Fruit fly (Drosophila melanogaster) whole organism, embryonic: Measurements from ENCODE around the gene CG10116.

ENCODE experiments used
- Blimp-1 ChIP-seq: fragments of 200-800 bp; sonication (Bioruptor generic); optimal IDR thresholded peaks from 3 replicates; lab custom pipeline; 2018; ENCODE audit warnings: missing biosample characterization, missing genetic modification characterization, mild to moderate bottlenecking, moderate library complexity, missing genetic modification reagents
- CG1024 ChIP-seq: fragments of 200-800 bp; sonication (Bioruptor generic); IDR thresholded peaks from 2 replicates; pipeline ENCODE4 v1.3.6; 2022; ENCODE audit warnings: missing biosample characterization, missing genetic modification characterization
- CG10462 ChIP-seq: fragments of 200-800 bp; sonication (Bioruptor generic); optimal IDR thresholded peaks from 2 replicates; lab custom pipeline; 2016; ENCODE audit warnings: missing biosample characterization, missing genetic modification characterization
- CG10543 ChIP-seq: fragments of 200-800 bp; sonication (Bioruptor generic); optimal IDR thresholded peaks from 3 replicates; lab custom pipeline; 2017; ENCODE audit warnings: missing biosample characterization, mild to moderate bottlenecking, missing genetic modification characterization, moderate library complexity
- CG13296 ChIP-seq: fragments of 200-800 bp; sonication (Bioruptor generic); optimal IDR thresholded peaks from 3 replicates; lab custom pipeline; 2018; ENCODE audit warnings: missing biosample characterization, mild to moderate bottlenecking, missing genetic modification characterization
- CG17328 ChIP-seq: fragments of 200-800 bp; sonication (Bioruptor generic); IDR thresholded peaks from 2 replicates; pipeline ENCODE4 v1.3.6; 2022; ENCODE audit warnings: missing biosample characterization, missing genetic modification characterization
- CG17385 ChIP-seq: fragments of 200-800 bp; sonication (Bioruptor generic); optimal IDR thresholded peaks from 3 replicates; lab custom pipeline; 2018; ENCODE audit warnings: missing biosample characterization, mild to moderate bottlenecking, missing genetic modification characterization
- CG17829 ChIP-seq: fragments of 200-800 bp; optimal IDR thresholded peaks from 2 replicates; lab custom pipeline; 2019; ENCODE audit warnings: missing biosample characterization, mild to moderate bottlenecking, missing genetic modification characterization, moderate library complexity
- CG1792 ChIP-seq: fragments of 200-800 bp; sonication (Bioruptor generic); optimal IDR thresholded peaks from 2 replicates; lab custom pipeline; 2016; ENCODE audit warnings: missing biosample characterization, missing genetic modification characterization
- CG2120 ChIP-seq: fragments of 200-800 bp; sonication (Bioruptor generic); optimal IDR thresholded peaks from 3 replicates; lab custom pipeline; 2016; ENCODE audit warnings: missing biosample characterization, missing genetic modification characterization
- CG30431 ChIP-seq: fragments of 200-800 bp; sonication (Bioruptor generic); optimal IDR thresholded peaks from 2 replicates; lab custom pipeline; 2017; ENCODE audit warnings: missing biosample characterization, missing genetic modification characterization
- CG4617 ChIP-seq: fragments of 200-800 bp; sonication (Bioruptor generic); optimal IDR thresholded peaks from 3 replicates; lab custom pipeline; 2016; ENCODE audit warnings: missing biosample characterization, missing genetic modification characterization, borderline replicate concordance
- CG6765 ChIP-seq: fragments of 200-800 bp; sonication (Bioruptor generic); optimal IDR thresholded peaks from 3 replicates; lab custom pipeline; 2017; ENCODE audit warnings: missing biosample characterization, mild to moderate bottlenecking, missing genetic modification characterization
- CG7786 ChIP-seq: fragments of 200-800 bp; sonication (Bioruptor generic); optimal IDR thresholded peaks from 2 replicates; lab custom pipeline; 2016; ENCODE audit warnings: missing biosample characterization, missing genetic modification characterization
- CG7963 ChIP-seq: fragments of 200-800 bp; sonication (Bioruptor generic); IDR thresholded peaks from 3 replicates; pipeline ENCODE4 v1.3.6; 2022; ENCODE audit warnings: missing biosample characterization, missing genetic modification characterization; ENCODE audit not compliant: partially characterized antibody
- CG8290 ChIP-seq, 3 experiments: fragments of 200-800 bp; sonication (Bioruptor generic); optimal IDR thresholded peaks; 2 replicates each; lab custom pipeline; 2016 to 2019; ENCODE audit warnings: missing biosample characterization in 3 of 3, missing genetic modification characterization in 3 of 3, mild to moderate bottlenecking in 2 of 3, moderate library complexity in 1 of 3
- CHES-1-like ChIP-seq: fragments of 200-800 bp; sonication (Bioruptor generic); optimal IDR thresholded peaks from 2 replicates; lab custom pipeline; 2016; ENCODE audit warnings: missing biosample characterization, missing genetic modification characterization
- Camta ChIP-seq: fragments of 200-800 bp; sonication (Bioruptor generic); optimal IDR thresholded peaks from 2 replicates; lab custom pipeline; 2016; ENCODE audit warnings: missing biosample characterization, missing genetic modification characterization
- D19A ChIP-seq: fragments of 200-800 bp; optimal IDR thresholded peaks from 3 replicates; lab custom pipeline; 2019; ENCODE audit warnings: missing biosample characterization, mild to moderate bottlenecking, missing genetic modification characterization, moderate library complexity
- Dbx ChIP-seq: fragments of 200-800 bp; sonication (Bioruptor generic); IDR thresholded peaks from 3 replicates; pipeline ENCODE4 v1.3.6; 2022; ENCODE audit warnings: missing biosample characterization, missing genetic modification characterization
- Ets65A ChIP-seq: fragments of 200-800 bp; sonication (Bioruptor generic); peaks from one replicate; lab custom pipeline; 2016; ENCODE audit warnings: missing biosample characterization, missing genetic modification characterization
- Ets97D ChIP-seq: fragments of 200-800 bp; sonication (Bioruptor generic); optimal IDR thresholded peaks from 3 replicates; lab custom pipeline; 2016; ENCODE audit warnings: missing biosample characterization, missing genetic modification characterization
- HmgZ ChIP-seq: fragments of 200-800 bp; sonication (Bioruptor generic); optimal IDR thresholded peaks from 2 replicates; lab custom pipeline; 2018; ENCODE audit warnings: missing biosample characterization, mild to moderate bottlenecking, missing genetic modification characterization
- Jarid2 ChIP-seq: fragments of 200-800 bp; sonication (Bioruptor generic); optimal IDR thresholded peaks from 3 replicates; lab custom pipeline; 2017; ENCODE audit warnings: mild to moderate bottlenecking, missing biosample characterization, missing genetic modification reagents, missing genetic modification characterization
- NC2β ChIP-seq: fragments of 200-800 bp; sonication (Bioruptor generic); optimal IDR thresholded peaks from 2 replicates; lab custom pipeline; 2016; ENCODE audit warnings: missing biosample characterization, missing genetic modification characterization
- Rx ChIP-seq: fragments of 200-800 bp; sonication (Bioruptor generic); IDR thresholded peaks from 2 replicates; pipeline ENCODE4 v1.3.6; 2022; ENCODE audit warnings: missing biosample characterization, missing genetic modification characterization
- ap ChIP-seq: fragments of 200-800 bp; sonication (Bioruptor generic); IDR thresholded peaks from 2 replicates; pipeline ENCODE4 v1.3.6; 2022; ENCODE audit warnings: missing biosample characterization, missing genetic modification characterization
- bbx ChIP-seq: fragments of 200-800 bp; sonication (Bioruptor generic); IDR thresholded peaks from 2 replicates; pipeline ENCODE4 v1.3.6; 2022; ENCODE audit warnings: missing biosample characterization, missing genetic modification characterization; ENCODE audit not compliant: partially characterized antibody
- bcd ChIP-seq: fragments of 200-800 bp; sonication (Bioruptor generic); optimal IDR thresholded peaks from 2 replicates; lab custom pipeline; 2017; ENCODE audit warnings: missing biosample characterization, mild to moderate bottlenecking, missing genetic modification characterization
- bigmax ChIP-seq: fragments of 200-800 bp; sonication (Bioruptor generic); optimal IDR thresholded peaks from 2 replicates; lab custom pipeline; 2018; ENCODE audit warnings: missing biosample characterization, mild to moderate bottlenecking, missing genetic modification characterization
- bsh ChIP-seq, 2 experiments: fragments of 200-800 bp; sonication (Bioruptor generic); optimal IDR thresholded peaks; 2 replicates each; lab custom pipeline; 2017 to 2018; ENCODE audit warnings: mild to moderate bottlenecking in 2 of 2, missing biosample characterization in 2 of 2, missing genetic modification characterization in 2 of 2, moderate library complexity in 1 of 2
- cg ChIP-seq: fragments of 200-800 bp; sonication (Bioruptor generic); optimal IDR thresholded peaks from 3 replicates; lab custom pipeline; 2019; ENCODE audit warnings: missing biosample characterization, mild to moderate bottlenecking, missing genetic modification characterization, moderate library complexity
- chm ChIP-seq: fragments of 200-800 bp; sonication (Bioruptor generic); IDR thresholded peaks from 2 replicates; pipeline ENCODE4 v1.3.6; 2022; ENCODE audit warnings: missing biosample characterization, missing genetic modification characterization
- gce ChIP-seq: fragments of 200-800 bp; sonication (Bioruptor generic); IDR thresholded peaks from 3 replicates; pipeline ENCODE4 v1.3.6; 2022; ENCODE audit warnings: missing biosample characterization, missing genetic modification characterization
- gsb ChIP-seq: fragments of 200-800 bp; sonication (Bioruptor generic); IDR thresholded peaks from 2 replicates; pipeline ENCODE4 v1.3.6; 2022; ENCODE audit warnings: missing biosample characterization, missing genetic modification characterization
- hbn ChIP-seq: fragments of 200-800 bp; sonication (Bioruptor generic); IDR thresholded peaks from 2 replicates; pipeline ENCODE4 v1.3.6; 2022; ENCODE audit warnings: missing biosample characterization, missing genetic modification characterization; ENCODE audit not compliant: partially characterized antibody
- lov ChIP-seq, 2 experiments: fragments of 200-800 bp in 1 of 2; fragments of >200 bp in 1 of 2; sonication (Bioruptor generic) in 1 of 2; IDR thresholded peaks in 1 of 2; optimal IDR thresholded peaks in 1 of 2; 2 replicates in 1 of 2; 3 replicates in 1 of 2; pipeline versions ENCODE4 v1.3.6 to Lab custom; 2017 to 2022; ENCODE audit warnings: missing biosample characterization in 1 of 2, missing genetic modification characterization in 1 of 2
- nerfin-2 ChIP-seq: fragments of 200-800 bp; sonication (Bioruptor generic); IDR thresholded peaks from 2 replicates; pipeline ENCODE4 v1.3.6; 2022; ENCODE audit warnings: missing biosample characterization, missing genetic modification characterization; ENCODE audit not compliant: partially characterized antibody
- nom ChIP-seq: fragments of 200-800 bp; sonication (Bioruptor generic); optimal IDR thresholded peaks from 2 replicates; lab custom pipeline; 2017; ENCODE audit warnings: missing biosample characterization, missing genetic modification characterization, mild to moderate bottlenecking, moderate library complexity, missing genetic modification reagents
- sens ChIP-seq: fragments of 200-800 bp; sonication (Bioruptor generic); peaks from one replicate; lab custom pipeline; 2016; ENCODE audit warnings: missing biosample characterization, missing genetic modification characterization
- sim ChIP-seq: fragments of 200-800 bp; sonication (Bioruptor generic); IDR thresholded peaks from 2 replicates; pipeline ENCODE4 v1.3.6; 2022; ENCODE audit warnings: missing biosample characterization, missing genetic modification characterization
- so ChIP-seq: fragments of 200-800 bp; sonication (Bioruptor generic); IDR thresholded peaks from 3 replicates; pipeline ENCODE4 v1.3.6; 2022; ENCODE audit warnings: missing biosample characterization, missing genetic modification characterization
- sug ChIP-seq: fragments of 200-800 bp; optimal IDR thresholded peaks from 2 replicates; lab custom pipeline; 2019; ENCODE audit warnings: missing biosample characterization, mild to moderate bottlenecking, missing genetic modification characterization, moderate library complexity
- trem ChIP-seq: fragments of 200-800 bp; optimal IDR thresholded peaks from 3 replicates; lab custom pipeline; 2019; ENCODE audit warnings: missing biosample characterization, mild to moderate bottlenecking, missing genetic modification characterization, moderate library complexity
- unc-4 ChIP-seq: fragments of 200-800 bp; sonication (Bioruptor generic); IDR thresholded peaks from 2 replicates; pipeline ENCODE4 v1.3.6; 2022; ENCODE audit warnings: missing biosample characterization, missing genetic modification characterization; ENCODE audit not compliant: partially characterized antibody
- unpg ChIP-seq: fragments of 200-800 bp; sonication (Bioruptor generic); optimal IDR thresholded peaks from 3 replicates; lab custom pipeline; 2018; ENCODE audit warnings: missing biosample characterization, mild to moderate bottlenecking, missing genetic modification characterization, moderate library complexity
- vvl ChIP-seq: fragments of 200-800 bp; sonication (Bioruptor generic); IDR thresholded peaks from 2 replicates; pipeline ENCODE4 v1.3.6; 2022; ENCODE audit warnings: missing biosample characterization, missing genetic modification characterization

CG10116 gene

dm6 chr3L:13495065-13495464 lies 38.0 kb upstream of the CG10116 start (continued):
- TF ChIP-seq Jarid2 (GFP tag; lab: Kevin White, UChicago), result no peak
- TF ChIP-seq CG30431 (GFP tag; lab: Kevin White, UChicago), result no peak
- TF ChIP-seq gce (GFP tag; lab: Robert Waterston, UW), result no peak
- no peak for TF ChIP-seq trem
- no peak for TF ChIP-seq Camta (GFP tag; lab: Kevin White, UChicago)
- peak; percentile 96 for TF ChIP-seq nom (GFP tag; lab: Kevin White, UChicago)

- TF ChIP-seq unc-4 (GFP tag; lab: Robert Waterston, UW) (0 out of 2 replicates have a peak, but pooled peaks have one; percentile 24), ap (GFP tag; lab: Robert Waterston, UW) (no peak), bigmax (GFP tag; lab: Kevin White, UChicago) (no peak), lov (optimal IDR thresholded peaks at IDR 0.05; lab: Kevin White, UChicago) (no peak), lov (GFP tag; IDR thresholded peaks at IDR 0.05; lab: Robert Waterston, UW) (no peak), hbn (GFP tag; lab: Robert Waterston, UW) (no peak), CG17328 (peak; percentile 20; the same call in 1 of the 2 replicates), Dbx (GFP tag; lab: Robert Waterston, UW) (no peak), CG30431 (GFP tag; lab: Kevin White, UChicago) (no peak), CG17829 (tag; lab: Kevin White, UChicago) (no peak), CG17385 (GFP tag; lab: Kevin White, UChicago) (no peak), CG10462 (GFP tag; lab: Kevin White, UChicago) (no peak), CG1024 (GFP tag; lab: Robert Waterston, UW) (peak; percentile 10; the same call in 1 of the 2 replicates), CG7786 (GFP tag; lab: Kevin White, UChicago) (no peak), sug (tag; lab: Kevin White, UChicago) (peak; percentile 17), CG7963 (GFP tag; lab: Robert Waterston, UW) (no peak), NC2β (no peak), CG1792 (GFP tag; lab: Kevin White, UChicago) (no peak), Ets97D (GFP tag; lab: Kevin White, UChicago) (no peak), sens (GFP tag; lab: Kevin White, UChicago) (peak; percentile 40), CG6765 (GFP tag; lab: Kevin White, UChicago) (no peak), CG4617 (GFP tag; lab: Kevin White, UChicago) (no peak), Rx (GFP tag; lab: Robert Waterston, UW) (no peak), cg (GFP tag; lab: Kevin White, UChicago) (no peak), HmgZ (tag; lab: Kevin White, UChicago) (no peak), so (GFP tag; lab: Robert Waterston, UW) (no peak), bcd (GFP tag; lab: Kevin White, UChicago) (no peak), Blimp-1 (GFP tag; lab: Kevin White, UChicago) (peak; percentile 62), nerfin-2 (GFP tag; lab: Robert Waterston, UW) (no peak), bsh (GFP tag; optimal IDR thresholded peaks at IDR 0.05; lab: Kevin White, UChicago) (peak in 1 of 2 experiments; percentile 46), CHES-1-like (GFP tag; lab: Kevin White, UChicago) (no peak), bbx (GFP tag; lab: Robert Waterston, UW) (peak; percentile 34; the same call in 1 of the 2 replicates), CG2120 (GFP tag; lab: Kevin White, UChicago) (peak; percentile 6), D19A (no peak), sim (no peak), CG8290 (GFP tag; optimal IDR thresholded peaks at IDR 0.05; lab: Kevin White, UChicago) (no peak), CG8290 (tag; optimal IDR thresholded peaks at IDR 0.05; lab: Kevin White, UChicago) (peak in 1 of 2 experiments; percentile 28), unpg (GFP tag; lab: Kevin White, UChicago) (no peak), Ets65A (no peak), CG13296 (GFP tag; lab: Kevin White, UChicago) (peak; percentile 1), chm (GFP tag; lab: Robert Waterston, UW) (peak; percentile 38; the same call in 1 of the 2 replicates), CG10543 (peak; percentile 66), gsb (GFP tag; lab: Robert Waterston, UW) (no peak), vvl (peak; percentile 53)
Observed at dm6 chr3L:13494363-13495015, 37.5 kb upstream of the CG10116 start.
